Worm (Caenorhabditis elegans) whole organism, dauer: ENCODE measurements around the gene F49E2.5.

Source experiments
- unc-62 ChIP-seq: sonication (generic microtip); optimal IDR thresholded peaks from 2 replicates; lab custom pipeline; 2017; ENCODE audit warnings: missing biosample characterization, missing genetic modification reagents, missing genetic modification characterization

The F49E2.5 gene

DNA sequence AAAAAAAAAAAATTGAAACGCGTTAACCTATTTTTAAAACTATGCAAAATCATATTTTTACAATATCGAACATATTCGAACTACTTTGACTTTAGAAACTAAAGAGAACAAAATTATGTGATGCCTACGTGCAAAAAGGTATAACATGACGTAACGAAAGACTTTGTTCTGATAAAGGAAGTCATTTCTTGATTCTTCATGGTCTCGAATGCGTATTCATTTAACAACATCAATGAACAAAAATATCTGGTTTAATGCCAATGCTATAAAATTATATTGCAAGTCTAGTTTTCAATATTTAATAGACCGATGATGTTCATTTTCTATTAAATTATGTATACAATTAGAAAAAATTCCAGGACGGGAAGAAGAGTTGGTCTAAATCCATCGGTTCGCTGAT lies 7.4 kb upstream of the F49E2.5 start:
- no peak for TF ChIP-seq unc-62

DNA sequence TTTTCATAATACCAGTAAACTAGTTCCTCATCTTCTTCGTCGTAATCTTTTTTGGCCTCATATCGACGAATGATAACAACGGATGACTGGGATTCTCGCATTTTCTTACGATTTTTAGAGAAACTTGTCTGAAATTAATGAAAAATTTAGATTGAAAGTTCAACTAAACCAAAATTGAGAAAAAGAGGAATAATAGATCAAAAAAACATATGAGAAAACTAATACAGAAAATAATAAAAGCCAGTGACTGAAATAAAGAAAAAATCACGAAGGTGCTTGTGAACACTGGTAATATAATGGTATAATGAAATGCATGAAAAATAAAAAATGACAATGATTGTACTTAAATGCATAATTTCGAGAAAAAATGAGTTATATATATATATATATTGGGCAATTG lies 6.8 kb upstream of the F49E2.5 start, which contains the start of gene C07B5.8:
C07B5.8 (minus strand) TSS at position 101 of the 400 bp plus-strand sequence.
- no peak for TF ChIP-seq unc-62

DNA sequence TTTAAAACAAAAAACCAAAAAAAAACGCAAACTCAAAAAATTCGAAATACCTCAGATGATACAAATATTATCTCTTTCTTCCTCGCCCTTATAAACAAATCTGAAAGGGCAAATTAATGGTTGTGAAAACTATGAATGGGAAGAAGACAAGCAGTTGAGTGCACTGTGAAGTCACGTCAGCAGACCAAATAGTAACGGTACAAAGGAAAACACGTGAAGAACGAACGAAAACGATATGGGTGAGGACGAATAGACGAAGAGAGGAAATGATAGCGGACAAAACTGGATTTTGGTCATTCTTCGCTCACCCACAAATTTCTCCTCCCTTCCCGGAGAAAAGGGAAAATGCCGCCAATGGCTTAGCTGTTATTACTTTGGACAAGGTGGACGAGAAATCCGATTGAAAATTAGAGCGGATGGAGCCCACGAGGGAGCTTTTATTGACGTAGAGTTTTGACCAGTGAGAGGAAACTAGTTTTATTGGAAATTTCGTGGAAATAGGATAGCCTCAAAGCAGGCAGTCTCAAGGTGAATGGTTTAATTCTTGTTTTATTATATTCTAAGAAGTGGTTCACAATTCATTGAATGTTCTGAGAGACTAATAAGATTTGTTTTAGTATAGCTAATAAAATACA lies 5.8 kb upstream of the F49E2.5 start:
- no peak for TF ChIP-seq unc-62

DNA sequence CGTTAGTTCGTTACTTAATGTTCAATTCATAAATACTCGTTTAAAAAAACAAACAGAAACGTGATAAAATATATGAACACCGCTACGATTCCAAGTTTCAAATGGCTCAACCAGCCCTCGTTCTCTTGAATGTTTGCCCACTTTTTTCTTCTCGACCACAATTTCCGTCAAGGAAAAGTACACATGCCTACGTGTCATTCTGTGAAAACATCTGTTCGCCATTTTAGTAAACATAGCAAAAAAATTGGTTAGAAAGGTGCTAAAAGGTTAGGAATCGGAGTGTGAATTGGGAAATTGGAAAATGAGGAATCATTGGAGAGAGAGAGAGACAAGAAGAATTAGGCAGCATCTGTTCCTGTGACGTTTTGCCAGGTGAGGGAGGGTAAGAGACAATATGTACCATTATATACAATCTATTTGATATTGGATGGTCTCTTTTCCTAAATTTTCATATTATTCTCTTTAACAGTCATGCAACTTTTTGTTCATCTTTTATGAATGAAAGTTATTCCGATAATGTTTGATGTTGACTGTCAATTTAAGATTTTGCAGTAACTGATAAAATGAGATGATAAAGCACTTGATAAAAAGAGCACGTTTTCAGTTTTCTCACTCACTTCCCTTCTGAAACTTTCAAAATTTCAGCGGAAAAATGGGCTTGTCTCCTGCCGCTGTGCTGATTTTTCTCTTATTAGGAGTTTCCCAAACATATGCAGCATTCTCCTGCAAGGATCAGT lies 4.0 kb upstream of the F49E2.5 start, which contains the start of gene nuc-1:
nuc-1 (plus strand) TSS at position 612 of the 737 bp plus-strand sequence.
- no peak for TF ChIP-seq unc-62

DNA sequence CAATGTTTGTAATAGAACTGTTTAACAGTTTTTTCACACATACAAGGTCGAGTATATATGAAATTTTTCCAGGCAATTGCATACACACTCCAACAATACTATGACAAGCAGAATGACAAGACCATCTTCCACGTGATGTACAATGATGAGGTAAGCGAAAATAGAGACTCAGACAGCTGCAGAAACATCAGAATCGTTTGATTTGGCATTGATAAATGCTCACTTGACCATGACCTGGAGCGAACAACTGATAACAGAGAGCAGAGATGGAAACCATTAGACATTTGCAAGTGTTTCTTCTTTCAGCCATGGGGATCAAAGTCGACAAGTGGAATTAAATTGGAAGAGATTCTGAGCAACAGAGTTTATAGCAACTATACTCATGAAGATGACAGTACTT lies 3.0 kb upstream of the F49E2.5 start:
- TF ChIP-seq unc-62 = no peak

DNA sequence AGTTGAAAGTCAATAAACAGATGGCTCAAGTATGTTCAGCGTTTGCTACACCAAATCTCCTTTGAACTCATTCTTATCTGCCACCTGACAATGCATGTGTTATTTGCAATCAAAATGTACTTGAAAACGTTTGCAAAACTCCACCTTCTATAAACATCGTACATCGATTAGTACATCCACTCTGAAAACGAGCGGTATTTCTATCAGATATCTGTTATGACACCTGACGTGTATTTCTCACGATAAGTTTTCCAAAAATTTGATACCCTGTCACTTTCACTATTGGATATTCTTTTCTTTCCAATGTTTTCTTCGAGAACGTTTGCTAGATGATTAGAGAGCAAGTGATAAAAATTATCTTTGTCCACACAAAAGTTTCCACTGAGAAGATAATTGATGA lies 953 bp downstream of the F49E2.5 start:
- TF ChIP-seq unc-62 = no peak

DNA sequence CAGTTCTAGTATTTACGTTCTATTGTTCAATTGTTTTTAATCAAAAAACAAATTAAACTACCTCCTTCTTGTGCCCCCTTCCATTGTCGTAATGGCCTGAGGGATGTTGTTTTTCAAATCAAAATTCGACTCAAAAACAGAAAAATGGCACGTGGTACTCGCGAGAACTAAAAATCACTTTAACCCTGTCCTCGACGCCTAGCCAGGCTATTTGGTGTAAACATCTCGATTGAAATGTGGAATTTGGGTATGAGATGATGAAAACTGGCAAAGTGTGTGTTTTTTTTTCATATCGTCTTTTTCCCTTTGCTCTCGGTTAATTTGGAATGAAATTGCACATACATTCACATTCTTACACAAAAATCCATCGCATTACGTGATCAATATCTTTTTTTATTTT lies 3.2 kb downstream of the F49E2.5 start:
- no peak for TF ChIP-seq unc-62

DNA sequence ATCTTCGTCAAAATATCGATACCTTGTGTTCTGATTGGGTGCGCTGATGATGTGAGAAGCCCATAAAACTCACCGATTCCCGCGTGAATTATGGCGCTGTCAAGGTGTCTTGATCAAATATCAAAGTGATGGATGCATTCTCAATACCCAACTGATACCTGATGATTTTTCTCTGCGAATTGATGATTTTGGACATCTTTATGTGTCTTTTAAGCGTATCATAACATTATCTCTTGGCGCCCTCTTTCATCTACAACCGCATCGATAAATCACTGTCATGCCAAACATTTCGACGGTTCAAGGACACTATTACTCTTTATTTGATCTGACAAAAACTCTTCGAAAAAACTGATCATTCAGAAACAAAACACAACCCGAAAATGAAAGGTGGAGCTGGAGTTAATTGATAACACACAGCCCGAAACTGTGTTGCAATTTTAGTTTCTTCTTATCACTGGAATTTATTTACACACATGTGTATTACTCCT lies 3.9 kb downstream of the F49E2.5 start:
- TF ChIP-seq unc-62 = peak; percentile 8

DNA sequence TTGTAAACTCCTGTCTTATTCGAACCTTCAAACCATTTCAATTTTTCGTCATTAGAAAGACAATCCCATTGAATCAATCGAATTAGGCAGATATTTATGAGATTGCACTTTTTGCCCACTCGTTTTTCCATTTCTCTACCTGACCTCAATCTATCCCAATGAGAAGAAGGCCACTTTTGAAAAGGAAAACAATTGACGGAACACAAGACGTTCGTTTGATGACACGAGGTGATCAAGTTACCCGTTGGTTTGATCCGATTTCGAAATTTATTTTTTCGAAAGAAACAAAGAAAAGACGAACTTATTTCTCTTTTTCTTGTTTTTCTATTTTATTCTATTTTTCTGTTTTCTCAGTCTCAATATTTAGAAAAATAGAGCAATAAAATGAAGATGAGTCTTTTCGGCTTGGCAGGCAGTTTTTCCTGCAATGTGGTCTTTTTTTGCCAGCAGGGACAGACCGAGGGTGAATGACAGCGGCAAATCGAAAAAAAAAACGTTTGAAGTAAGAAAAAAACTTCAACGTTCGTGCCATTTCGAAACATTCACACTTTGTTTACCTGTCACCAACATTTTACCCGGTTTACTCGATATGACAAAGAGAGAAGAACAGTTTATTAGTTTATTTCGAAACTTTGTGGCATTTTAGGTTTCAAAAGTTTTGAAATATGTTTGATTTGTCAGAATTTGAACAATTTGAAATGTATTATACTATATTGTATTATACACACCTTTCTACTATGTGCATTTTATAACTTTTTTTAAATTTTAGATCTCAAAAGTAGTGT lies 4.8 kb downstream of the F49E2.5 start:
- no peak for TF ChIP-seq unc-62

DNA sequence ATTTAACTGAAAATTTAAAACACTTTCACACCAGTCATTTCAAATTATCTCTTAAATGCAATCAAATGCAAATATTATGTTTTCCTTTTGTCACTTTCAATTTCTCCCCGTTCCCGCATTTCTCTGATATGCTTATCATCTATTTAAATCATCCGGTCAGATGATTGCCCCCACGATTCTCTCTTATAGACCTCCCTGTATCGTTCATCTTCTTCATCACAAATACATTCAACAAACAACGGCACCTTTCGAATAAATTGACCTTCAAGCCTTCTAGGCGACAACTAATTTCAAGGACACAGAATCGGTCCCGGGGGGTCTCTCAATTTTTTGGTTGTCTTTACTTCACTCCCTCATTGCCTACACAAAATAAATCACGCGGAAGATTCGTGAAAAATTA lies 5.4 kb downstream of the F49E2.5 start:
- no peak for TF ChIP-seq unc-62

DNA sequence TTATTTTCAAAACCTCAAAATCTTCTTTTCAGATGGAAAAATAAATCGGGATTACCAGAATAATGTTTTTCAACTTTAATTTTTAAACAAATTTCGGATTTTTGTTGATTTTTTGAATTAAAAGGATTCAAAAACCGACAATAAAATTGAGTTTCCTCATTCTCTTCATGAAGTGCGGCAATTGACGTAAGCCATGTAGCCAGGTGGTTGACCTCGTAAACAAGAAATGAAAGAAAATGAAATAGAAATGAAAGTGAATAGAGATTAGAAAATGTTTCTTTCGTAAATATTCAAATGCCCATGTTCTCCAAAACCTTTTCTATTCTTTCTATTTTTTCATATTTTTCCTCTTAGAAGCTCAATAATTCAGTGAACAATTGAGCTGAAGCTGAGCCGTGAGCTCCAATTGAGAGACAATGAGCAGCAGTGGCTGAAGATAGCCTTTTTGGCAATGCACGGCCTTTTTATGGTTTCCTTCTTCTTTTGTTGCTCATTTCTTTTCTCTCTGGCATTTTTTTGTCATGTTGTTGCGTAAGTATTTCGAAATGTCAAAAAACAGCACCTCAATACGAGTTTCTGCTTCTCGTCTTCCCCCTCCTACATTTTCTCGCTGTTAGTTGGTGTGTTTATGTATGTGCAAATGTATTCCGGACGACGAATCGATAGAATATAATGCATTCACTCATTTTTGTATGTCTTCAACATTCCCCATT lies 6.4 kb downstream of the F49E2.5 start:
- TF ChIP-seq unc-62 = no peak

DNA sequence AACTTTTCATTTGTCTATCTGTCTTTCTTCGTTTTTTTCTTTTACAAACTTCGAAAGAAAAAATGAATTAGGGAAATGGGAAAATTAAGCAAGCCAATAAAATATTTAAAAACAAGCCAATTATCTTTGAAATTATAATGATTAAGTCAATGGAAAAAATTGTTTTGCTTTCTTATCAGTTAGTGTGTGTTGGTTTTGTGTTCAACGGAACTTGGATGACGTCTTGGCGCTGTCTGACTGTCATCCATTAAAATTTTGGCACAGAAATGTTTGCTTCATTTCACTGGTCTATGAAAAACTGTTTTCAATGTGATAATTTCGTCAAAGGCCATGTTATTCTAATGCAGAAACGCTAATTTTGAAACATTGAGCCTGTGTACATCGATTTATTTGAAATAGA lies 7.1 kb downstream of the F49E2.5 start:
- TF ChIP-seq unc-62 = no peak

DNA sequence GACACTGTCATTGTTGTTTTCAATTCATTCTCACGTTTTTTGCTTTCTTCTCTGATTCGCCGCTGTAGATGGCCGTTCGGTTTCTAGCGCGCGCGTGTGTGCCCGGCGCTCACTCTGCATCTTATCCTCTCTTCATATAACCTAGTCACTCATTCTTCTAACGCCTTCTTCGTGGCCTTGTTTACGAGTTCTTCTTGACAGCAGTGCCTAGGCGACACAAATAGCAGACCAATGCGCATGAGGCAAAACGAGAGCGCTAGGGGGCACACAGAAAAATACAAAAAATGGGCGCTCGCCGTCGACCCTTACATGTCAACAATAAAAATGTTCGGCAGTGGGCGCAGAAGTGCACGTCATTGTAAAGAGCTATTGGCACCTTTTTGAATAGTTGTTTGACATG lies 7.7 kb downstream of the F49E2.5 start:
- TF ChIP-seq unc-62 = no peak

DNA sequence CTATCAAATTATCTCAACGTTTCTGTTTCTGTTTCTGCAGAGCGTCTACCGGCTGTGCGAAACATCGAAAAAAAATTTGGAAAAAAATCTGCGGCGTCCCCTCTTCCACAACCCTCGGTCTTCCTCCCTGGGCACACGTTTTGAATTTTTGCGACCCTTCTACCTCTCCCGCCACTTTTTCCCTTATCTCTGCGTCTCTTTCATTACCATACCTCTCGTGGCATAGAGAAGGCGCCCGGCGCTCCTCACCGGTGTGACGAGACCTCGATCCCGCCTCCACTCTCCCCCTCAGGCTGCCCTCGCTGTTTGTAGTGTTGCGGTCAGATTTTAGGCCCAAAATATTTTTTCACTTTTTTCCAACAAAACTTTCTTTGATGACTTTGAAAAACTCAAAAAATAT lies 9.0 kb downstream of the F49E2.5 start:
- TF ChIP-seq unc-62 = no peak

DNA sequence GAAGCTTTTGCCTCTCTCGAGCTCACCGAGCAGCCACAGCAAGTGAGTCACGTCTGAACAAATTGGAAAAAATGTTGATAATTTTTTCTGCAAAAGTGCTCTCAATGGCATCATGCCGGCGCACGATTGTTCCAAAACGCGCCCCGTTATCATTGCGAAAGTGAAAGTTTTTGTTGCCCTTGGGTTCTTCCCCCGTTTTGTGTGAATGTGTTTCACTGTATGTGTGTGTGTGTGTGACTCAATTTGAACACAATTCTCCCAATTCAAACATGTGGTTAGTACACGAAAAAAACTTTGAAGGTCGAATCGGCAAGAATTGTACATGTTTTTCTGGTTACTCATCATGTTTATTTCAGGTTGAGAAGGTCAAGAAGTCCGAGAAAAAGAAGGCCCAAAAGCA lies 9.6 kb downstream of the F49E2.5 start:
- no peak for TF ChIP-seq unc-62

DNA sequence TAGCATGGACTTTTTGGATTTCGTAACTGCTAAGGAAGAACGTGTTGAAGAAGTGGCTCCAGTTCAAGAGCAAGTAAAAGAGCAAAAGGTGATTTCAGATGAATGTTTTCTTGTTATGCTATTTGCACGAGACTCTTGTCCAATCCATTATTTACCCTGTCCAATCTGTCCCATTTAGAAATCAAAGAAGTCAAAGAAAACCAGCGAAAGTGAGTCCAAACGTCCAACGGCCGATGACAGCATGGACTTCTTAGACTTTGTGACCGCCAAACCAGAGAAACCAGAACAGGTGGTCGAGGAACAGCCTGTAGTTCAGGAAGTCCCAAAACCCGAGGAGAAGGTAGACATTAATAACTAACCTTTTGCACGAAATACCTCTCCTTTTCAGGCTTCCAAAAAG lies 11.8 kb downstream of the F49E2.5 start:
- TF ChIP-seq unc-62 = no peak

DNA sequence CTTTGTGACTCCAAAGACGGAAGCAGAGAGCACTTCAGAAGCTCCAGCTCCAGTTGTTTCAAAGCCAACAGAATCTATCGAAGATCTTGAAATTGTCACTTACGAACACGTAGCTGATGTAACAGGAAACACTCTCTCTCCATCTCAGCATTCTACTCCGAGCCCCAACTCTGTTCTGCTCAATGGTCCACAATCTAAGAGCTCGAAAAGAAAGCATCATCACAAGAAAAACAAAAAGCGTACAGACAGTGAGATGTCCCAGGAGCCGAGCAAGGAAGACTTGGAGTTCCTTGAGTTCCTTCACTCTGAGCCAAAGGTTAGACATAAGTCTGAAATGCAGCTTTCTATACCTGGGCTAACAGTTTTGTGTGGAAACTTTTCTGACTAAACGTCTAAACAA lies 12.6 kb downstream of the F49E2.5 start:
- no peak for TF ChIP-seq unc-62
